Worm (Caenorhabditis elegans) whole organism, L1 larva: ENCODE measurements around the gene uggt-1.

Source experiments
- C04F5.9 ChIP-seq: sonication (generic microtip); optimal IDR thresholded peaks from 2 replicates; lab custom pipeline; 2016; ENCODE audit warnings: missing genetic modification characterization, missing compliant biosample characterization
- C16A3.4 ChIP-seq: fragments of 150-350 bp; optimal IDR thresholded peaks from 2 replicates; lab custom pipeline; 2014; ENCODE audit warnings: missing biosample characterization, missing genetic modification characterization
- F16B12.6 ChIP-seq: fragments of 150-350 bp; optimal IDR thresholded peaks from 2 replicates; lab custom pipeline; 2014; ENCODE audit warnings: missing biosample characterization, missing genetic modification characterization
- aly-2 ChIP-seq: fragments of 150-350 bp; optimal IDR thresholded peaks from 2 replicates; lab custom pipeline; 2014; ENCODE audit warnings: missing biosample characterization, missing genetic modification characterization
- ama-1 ChIP-seq: fragments of 150-350 bp; optimal IDR thresholded peaks from 2 replicates; lab custom pipeline; 2014
- blmp-1 ChIP-seq: fragments of 150-350 bp; optimal IDR thresholded peaks from 2 replicates; lab custom pipeline; 2014; ENCODE audit warnings: missing biosample characterization, missing genetic modification characterization
- ceh-82 ChIP-seq, 3 experiments: fragments of 150-350 bp in 1 of 3; sonication (generic microtip) in 2 of 3; optimal IDR thresholded peaks; 2 replicates each; lab custom pipeline; 2014 to 2017; ENCODE audit warnings: missing biosample characterization in 3 of 3, missing genetic modification characterization in 3 of 3
- ceh-90 ChIP-seq: sonication (generic microtip); optimal IDR thresholded peaks from 2 replicates; lab custom pipeline; 2016; ENCODE audit warnings: missing genetic modification characterization, missing compliant biosample characterization
- dpl-1 ChIP-seq, 3 experiments: fragments of 150-350 bp in 2 of 3; sonication (generic microtip) in 1 of 3; optimal IDR thresholded peaks; 2 replicates each; lab custom pipeline; 2014 to 2017; ENCODE audit warnings: missing biosample characterization in 3 of 3, missing genetic modification characterization in 3 of 3, missing genetic modification reagents in 3 of 3
- efl-1 ChIP-seq, 4 experiments: fragments of 150-350 bp; optimal IDR thresholded peaks in 3 of 4; peaks in 1 of 4; 1 replicate in 1 of 4; 2 replicates in 3 of 4; lab custom pipeline; 2014; ENCODE audit warnings: missing biosample characterization in 2 of 4, missing genetic modification characterization in 2 of 4, missing genetic modification reagents in 2 of 4
- egl-13 ChIP-seq: sonication (generic microtip); optimal IDR thresholded peaks from 2 replicates; lab custom pipeline; 2016; ENCODE audit warnings: missing genotype, missing genetic modification reagents, missing genetic modification characterization, missing compliant biosample characterization
- elt-3 ChIP-seq, 6 experiments: fragments of 150-350 bp in 1 of 6; sonication (generic microtip); optimal IDR thresholded peaks; 2 replicates each; lab custom pipeline; 2017 to 2018; ENCODE audit warnings: missing biosample characterization in 6 of 6, missing genetic modification characterization in 6 of 6, inconsistent platforms in 1 of 6
- fkh-10 ChIP-seq: sonication (generic microtip); optimal IDR thresholded peaks from 2 replicates; lab custom pipeline; 2017; ENCODE audit warnings: missing biosample characterization, missing genetic modification reagents, missing genetic modification characterization
- fkh-8 ChIP-seq: sonication (generic microtip); optimal IDR thresholded peaks from 2 replicates; lab custom pipeline; 2016; ENCODE audit warnings: mild to moderate bottlenecking, missing genetic modification characterization, missing compliant biosample characterization
- fos-1 ChIP-seq: fragments of 150-350 bp; optimal IDR thresholded peaks from 2 replicates; lab custom pipeline; 2014; ENCODE audit warnings: missing biosample characterization, missing genetic modification characterization
- grh-1 ChIP-seq: fragments of 200-800 bp; sonication (Bioruptor generic); IDR thresholded peaks from 2 replicates; pipeline ENCODE4 v1.3.6; 2022; ENCODE audit warnings: missing genetic modification reagents, missing genetic modification characterization, missing compliant biosample characterization
- hlh-4 ChIP-seq: sonication (generic microtip); optimal IDR thresholded peaks from 2 replicates; lab custom pipeline; 2016; ENCODE audit warnings: mild to moderate bottlenecking, missing genetic modification characterization, missing compliant biosample characterization
- hpl-2 ChIP-seq: fragments of 150-350 bp; optimal IDR thresholded peaks from 2 replicates; lab custom pipeline; 2014; ENCODE audit warnings: missing biosample characterization, missing genetic modification reagents, missing genetic modification characterization
- irx-1 ChIP-seq: sonication (generic microtip); optimal IDR thresholded peaks from 2 replicates; lab custom pipeline; 2016; ENCODE audit warnings: missing genetic modification characterization, missing compliant biosample characterization
- lin-14 ChIP-seq: fragments of 200-800 bp; sonication (Bioruptor generic); optimal IDR thresholded peaks from 2 replicates; lab custom pipeline; 2018; ENCODE audit warnings: mild to moderate bottlenecking, missing genetic modification characterization, moderate library complexity, missing compliant biosample characterization
- lin-15B ChIP-seq: fragments of 150-350 bp; sonication (generic microtip); optimal IDR thresholded peaks from 3 replicates; lab custom pipeline; 2014; ENCODE audit warnings: missing biosample characterization, missing genetic modification characterization
- lin-35 ChIP-seq, 2 experiments: fragments of 150-350 bp; optimal IDR thresholded peaks; 2 replicates each; lab custom pipeline; 2014; ENCODE audit warnings: missing biosample characterization in 2 of 2, missing genetic modification characterization in 2 of 2, missing genetic modification reagents in 2 of 2
- lsy-2 ChIP-seq, 2 experiments: fragments of 150-350 bp; optimal IDR thresholded peaks; 2 replicates each; lab custom pipeline; 2014; ENCODE audit warnings: missing biosample characterization in 2 of 2, missing genetic modification characterization in 2 of 2
- mab-9 ChIP-seq: fragments of 200-800 bp; sonication (Bioruptor generic); IDR thresholded peaks from 2 replicates; pipeline ENCODE4 v1.3.6; 2022; ENCODE audit warnings: missing genetic modification reagents, missing genetic modification characterization, missing compliant biosample characterization
- mdl-1 ChIP-seq, 2 experiments: fragments of 150-350 bp; optimal IDR thresholded peaks; 2 replicates each; lab custom pipeline; 2014 to 2017; ENCODE audit warnings: missing biosample characterization in 2 of 2, missing genetic modification characterization in 2 of 2, inconsistent platforms in 1 of 2
- mef-2 ChIP-seq: fragments of 150-350 bp; optimal IDR thresholded peaks from 2 replicates; lab custom pipeline; 2014; ENCODE audit warnings: missing biosample characterization, missing genetic modification characterization
- mep-1 ChIP-seq: fragments of 150-350 bp; optimal IDR thresholded peaks from 2 replicates; lab custom pipeline; 2014; ENCODE audit warnings: missing biosample characterization, missing genetic modification characterization
- nhr-19 ChIP-seq: fragments of 200-800 bp; sonication (Bioruptor generic); conservative IDR thresholded peaks from 2 replicates; pipeline ENCODE4 v1.3.6; 2022; ENCODE audit warnings: missing genetic modification characterization, missing compliant biosample characterization
- nhr-47 ChIP-seq: sonication (generic microtip); optimal IDR thresholded peaks from 2 replicates; lab custom pipeline; 2016; ENCODE audit warnings: mild to moderate bottlenecking, missing genetic modification characterization, moderate library complexity, missing compliant biosample characterization
- nhr-71 ChIP-seq: sonication (generic microtip); optimal IDR thresholded peaks from 2 replicates; lab custom pipeline; 2016; ENCODE audit warnings: mild to moderate bottlenecking, missing genetic modification characterization, moderate library complexity, missing compliant biosample characterization
- nhr-76 ChIP-seq: sonication (generic microtip); optimal IDR thresholded peaks from 2 replicates; lab custom pipeline; 2017; ENCODE audit warnings: missing biosample characterization, missing genetic modification characterization
- nhr-77 ChIP-seq: fragments of 150-350 bp; optimal IDR thresholded peaks from 2 replicates; lab custom pipeline; 2014; ENCODE audit warnings: missing biosample characterization, missing genetic modification characterization
- nhr-85 ChIP-seq: sonication (generic microtip); peaks from one replicate; lab custom pipeline; 2016; ENCODE audit warnings: missing genetic modification characterization, inconsistent platforms, missing compliant biosample characterization
- nhr-90 ChIP-seq: sonication (generic microtip); optimal IDR thresholded peaks from 2 replicates; lab custom pipeline; 2016; ENCODE audit warnings: mild to moderate bottlenecking, missing genetic modification characterization, missing compliant biosample characterization; ENCODE audit not compliant: poor library complexity
- pag-3 ChIP-seq: sonication (generic microtip); optimal IDR thresholded peaks from 2 replicates; lab custom pipeline; 2017; ENCODE audit warnings: missing genetic modification characterization, mild to moderate bottlenecking, missing compliant biosample characterization, antibody characterized with exemption, borderline replicate concordance; ENCODE audit not compliant: insufficient read depth
- pax-3 ChIP-seq: fragments of 200-800 bp; sonication (Bioruptor generic); optimal IDR thresholded peaks from 2 replicates; lab custom pipeline; 2018; ENCODE audit warnings: mild to moderate bottlenecking, missing genetic modification characterization, moderate library complexity, missing compliant biosample characterization
- pqm-1 ChIP-seq: sonication (generic microtip); optimal IDR thresholded peaks from 3 replicates; lab custom pipeline; 2017; ENCODE audit warnings: missing biosample characterization, missing genetic modification characterization
- rnt-1 ChIP-seq: sonication (generic microtip); optimal IDR thresholded peaks from 2 replicates; lab custom pipeline; 2016; ENCODE audit warnings: mild to moderate bottlenecking, missing genetic modification characterization, moderate library complexity, missing compliant biosample characterization
- skn-1 ChIP-seq: fragments of 150-350 bp; optimal IDR thresholded peaks from 2 replicates; lab custom pipeline; 2014; ENCODE audit warnings: missing biosample characterization, missing genetic modification characterization
- snu-23 ChIP-seq: sonication (generic microtip); optimal IDR thresholded peaks from 2 replicates; lab custom pipeline; 2016; ENCODE audit warnings: missing genetic modification characterization, missing compliant biosample characterization
- sox-4 ChIP-seq: sonication (generic microtip); optimal IDR thresholded peaks from 2 replicates; lab custom pipeline; 2016; ENCODE audit warnings: missing genetic modification characterization, missing compliant biosample characterization
- sup-37 ChIP-seq: fragments of 200-800 bp; sonication (Bioruptor generic); optimal IDR thresholded peaks from 2 replicates; lab custom pipeline; 2018; ENCODE audit warnings: mild to moderate bottlenecking, missing genetic modification characterization, missing compliant biosample characterization
- tlp-1 ChIP-seq: fragments of 150-350 bp; optimal IDR thresholded peaks from 2 replicates; lab custom pipeline; 2014; ENCODE audit warnings: missing biosample characterization, missing genetic modification characterization
- unc-86 ChIP-seq: sonication (generic microtip); optimal IDR thresholded peaks from 2 replicates; lab custom pipeline; 2016; ENCODE audit warnings: missing genetic modification characterization, missing compliant biosample characterization
- xbp-1 ChIP-seq: sonication (generic microtip); optimal IDR thresholded peaks from 2 replicates; lab custom pipeline; 2016; ENCODE audit warnings: missing genetic modification characterization, missing compliant biosample characterization
- zip-4 ChIP-seq: fragments of 200-800 bp; sonication (Bioruptor generic); optimal IDR thresholded peaks from 2 replicates; lab custom pipeline; 2018; ENCODE audit warnings: mild to moderate bottlenecking, missing genetic modification characterization, moderate library complexity, missing compliant biosample characterization

Gene uggt-1

DNA sequence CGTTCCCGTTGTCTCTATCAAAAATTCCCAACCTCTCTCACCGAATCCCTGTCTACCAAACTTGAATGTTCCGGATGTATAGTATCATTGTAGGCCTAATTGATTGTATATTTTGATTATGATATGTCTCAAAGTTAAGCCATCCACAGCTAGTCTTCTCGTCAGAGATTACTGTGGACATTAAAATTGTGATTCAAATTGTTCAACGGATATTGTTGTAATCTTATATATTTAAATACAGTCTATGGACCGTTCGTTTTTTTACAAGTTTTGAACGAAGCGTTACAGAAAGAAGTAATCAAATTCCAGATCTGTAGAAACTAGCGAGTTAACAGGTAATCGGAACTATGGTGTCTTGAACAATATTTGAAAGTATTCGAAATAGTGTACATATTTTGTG is 20.0 kb downstream of the uggt-1 start, which contains the start of gene F48E3.9:
F48E3.9 (plus strand) TSS at position 301 of the 400 bp plus-strand sequence.
- TF ChIP-seq nhr-19 (GFP tag; lab: Robert Waterston, UW) (no peak), ceh-82 (tag; optimal IDR thresholded peaks at IDR 0.05; lab: Kevin White, UChicago) (no peak), fos-1 (tag; lab: Kevin White, UChicago) (no peak), pqm-1 (tag; lab: Kevin White, UChicago) (no peak), tlp-1 (tag; lab: Kevin White, UChicago) (no peak), sup-37 (no peak)

DNA sequence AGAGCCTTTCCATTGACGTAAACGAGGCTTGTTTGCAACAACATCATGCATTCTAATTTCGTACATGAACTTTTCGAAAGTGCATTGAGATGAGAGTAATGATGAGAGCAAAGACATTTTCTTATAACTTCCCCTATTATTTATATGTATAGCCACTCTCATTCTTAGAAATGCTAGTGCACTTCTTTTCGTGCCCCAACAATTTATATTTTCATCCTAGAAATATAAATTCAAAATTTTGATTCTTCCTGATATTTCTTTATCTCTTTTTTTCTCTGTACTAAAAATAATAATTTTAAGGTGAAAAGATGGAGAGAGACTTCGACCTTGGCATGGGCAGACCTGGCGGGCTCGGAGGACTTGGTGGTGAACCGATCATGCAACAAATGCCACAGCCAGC is 21.8 kb downstream of the uggt-1 start, which contains the start of gene mek-1:
mek-1 (plus strand) TSS at position 301 of the 400 bp plus-strand sequence.
- TF ChIP-seq sox-4 (tag; lab: Kevin White, UChicago) (peak; percentile 46), mef-2 (tag; lab: Kevin White, UChicago) (peak; percentile 46), ceh-90 (tag; lab: Kevin White, UChicago) (no peak), nhr-71 (tag; lab: Kevin White, UChicago) (peak; percentile 4), pag-3 (tag; lab: Kevin White, UChicago) (no peak), grh-1 (GFP tag; lab: Robert Waterston, UW) (no peak)

DNA sequence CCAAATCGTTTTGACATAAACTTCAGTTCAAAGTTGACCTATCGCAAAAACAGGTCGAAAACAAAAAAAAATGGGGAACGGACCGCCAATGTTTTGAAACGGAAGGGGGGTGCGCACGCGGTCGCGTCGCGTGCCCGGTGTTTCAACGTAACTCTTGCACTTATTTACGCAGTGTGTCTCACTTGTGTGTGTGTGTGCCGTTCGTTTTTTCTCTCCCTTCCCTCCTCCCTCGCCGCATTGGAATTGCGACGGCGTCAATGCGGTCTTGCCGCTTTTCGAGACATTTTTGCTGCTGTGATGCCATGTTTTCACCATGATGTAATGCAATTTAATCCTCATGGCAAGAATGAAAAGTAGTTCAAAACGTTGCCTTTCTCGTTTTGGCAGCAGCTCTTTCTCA is 22.3 kb downstream of the uggt-1 start:
- TF ChIP-seq fkh-10 (GFP tag; lab: Kevin White, UChicago): no peak
- no peak for TF ChIP-seq C16A3.4 (tag; lab: Kevin White, UChicago)
- no peak for TF ChIP-seq nhr-76 (tag; lab: Kevin White, UChicago)
- TF ChIP-seq rnt-1: peak; percentile 0
- TF ChIP-seq nhr-47 (tag; lab: Kevin White, UChicago): peak; percentile 11
- TF ChIP-seq pax-3: peak; percentile 42
- TF ChIP-seq lin-35 (GFP tag; optimal IDR thresholded peaks at IDR 0.05; lab: Kevin White, UChicago): peak in 1 of 2 experiments; percentile 18
- TF ChIP-seq skn-1 (tag; lab: Kevin White, UChicago): no peak
- TF ChIP-seq ceh-82 (tag; optimal IDR thresholded peaks at IDR 0.05; lab: Kevin White, UChicago): peak in 1 of 3 experiments; percentile 16
- no peak for TF ChIP-seq nhr-90
- TF ChIP-seq F16B12.6 (tag; lab: Kevin White, UChicago): peak; percentile 21
- peak; percentile 15 for TF ChIP-seq mep-1 (tag; lab: Kevin White, UChicago)
- TF ChIP-seq snu-23 (GFP tag; lab: Kevin White, UChicago): peak; percentile 8
- no peak for TF ChIP-seq efl-1 (optimal IDR thresholded peaks at IDR 0.05; lab: Kevin White, UChicago)
- peak in 1 of 2 experiments; percentile 79 for TF ChIP-seq efl-1 (GFP tag; optimal IDR thresholded peaks at IDR 0.05 in 1 of 2; lab: Kevin White, UChicago)
- TF ChIP-seq lsy-2 (tag; optimal IDR thresholded peaks at IDR 0.05; lab: Kevin White, UChicago): peak in 1 of 2 experiments; percentile 15
- TF ChIP-seq unc-86: no peak
- peak; percentile 21 for TF ChIP-seq nhr-85 (tag; lab: Kevin White, UChicago)
- peak in 1 of 2 experiments; percentile 9 for TF ChIP-seq mdl-1 (tag; optimal IDR thresholded peaks at IDR 0.05; lab: Kevin White, UChicago)
- peak; percentile 14 for TF ChIP-seq fkh-8 (tag; lab: Kevin White, UChicago)
- peak; percentile 21 for TF ChIP-seq xbp-1
- peak; percentile 89 for TF ChIP-seq lin-14 (GFP tag; lab: Kevin White, UChicago)

DNA sequence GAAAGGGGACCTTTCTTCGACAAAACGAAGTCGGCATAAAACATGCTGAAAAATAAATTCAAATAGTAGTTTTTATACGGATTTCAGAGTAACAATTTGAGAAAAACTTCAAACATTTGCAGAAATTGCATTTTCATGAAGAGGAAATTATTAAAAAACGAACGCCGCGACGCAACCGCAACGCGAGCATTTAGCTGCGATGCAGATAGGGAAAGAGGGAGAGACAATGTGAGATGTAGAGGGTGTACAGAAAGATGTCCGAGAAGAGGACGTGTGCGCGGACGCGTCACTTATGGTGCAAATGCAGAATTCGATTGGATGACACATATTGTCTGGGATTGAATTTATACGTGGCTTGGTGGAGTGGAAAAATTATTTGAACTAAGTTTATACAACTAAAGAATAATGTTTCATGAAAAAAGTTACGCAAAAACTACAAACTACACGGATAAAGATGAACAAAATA is 25.8 kb downstream of the uggt-1 start, which contains the start of gene coh-1:
coh-1 (minus strand) TSS at position 51 of the 466 bp plus-strand sequence.
- TF ChIP-seq nhr-77 (tag; lab: Kevin White, UChicago) (peak; percentile 15), C04F5.9 (tag; lab: Kevin White, UChicago) (no peak), aly-2 (no peak), elt-3 (tag; optimal IDR thresholded peaks at IDR 0.05; lab: Kevin White, UChicago) (no peak), hlh-4 (no peak), unc-86 (peak; percentile 33), nhr-47 (tag; lab: Kevin White, UChicago) (peak; percentile 69), blmp-1 (tag; lab: Kevin White, UChicago) (peak; percentile 72), sup-37 (no peak), skn-1 (tag; lab: Kevin White, UChicago) (peak; percentile 55), lin-15B (tag; lab: Kevin White, UChicago) (peak; percentile 27), egl-13 (peak; percentile 34), pag-3 (tag; lab: Kevin White, UChicago) (no peak), nhr-71 (tag; lab: Kevin White, UChicago) (peak; percentile 77), dpl-1 (GFP tag; optimal IDR thresholded peaks at IDR 0.05; lab: Kevin White, UChicago) (peak; percentile 8 to 40 (median 34)), C16A3.4 (tag; lab: Kevin White, UChicago) (peak; percentile 59), ama-1 (lab: Kevin White, UChicago) (no peak), zip-4 (GFP tag; lab: Kevin White, UChicago) (no peak), irx-1 (tag; lab: Kevin White, UChicago) (peak; percentile 16), mab-9 (GFP tag; lab: Robert Waterston, UW) (no peak), mdl-1 (tag; optimal IDR thresholded peaks at IDR 0.05; lab: Kevin White, UChicago) (peak in 1 of 2 experiments; percentile 69), ceh-90 (tag; lab: Kevin White, UChicago) (no peak), hpl-2 (GFP tag; lab: Kevin White, UChicago) (no peak)
